Fruit fly (Drosophila melanogaster) whole organism, adult: ENCODE results near the gene nompC.

ENCODE experiments used
- CG12768 ChIP-seq: fragments of 200-800 bp; sonication (Bioruptor generic); optimal IDR thresholded peaks from 2 replicates; lab custom pipeline; 2017; ENCODE audit warnings: missing biosample characterization, missing genetic modification characterization, mild to moderate bottlenecking, moderate library complexity, missing genetic modification reagents
- CG14711 ChIP-seq: fragments of 200-800 bp; sonication (Bioruptor generic); optimal IDR thresholded peaks from 2 replicates; lab custom pipeline; 2018; ENCODE audit warnings: missing biosample characterization, mild to moderate bottlenecking, missing genetic modification characterization, moderate library complexity
- CG33017 ChIP-seq: fragments of 200-800 bp; sonication (Bioruptor generic); optimal IDR thresholded peaks from 2 replicates; lab custom pipeline; 2018; ENCODE audit warnings: missing biosample characterization, mild to moderate bottlenecking, missing genetic modification characterization, moderate library complexity
- CG5204 ChIP-seq: fragments of 200-800 bp; sonication (Bioruptor generic); optimal IDR thresholded peaks from 2 replicates; lab custom pipeline; 2016; ENCODE audit warnings: missing biosample characterization, missing genetic modification characterization
- CG7101 ChIP-seq: fragments of 200-800 bp; sonication (Bioruptor generic); optimal IDR thresholded peaks from 2 replicates; lab custom pipeline; 2018; ENCODE audit warnings: missing biosample characterization, mild to moderate bottlenecking, missing genetic modification characterization, moderate library complexity
- Hr96 ChIP-seq: fragments of 200-800 bp; sonication (Bioruptor generic); optimal IDR thresholded peaks from 2 replicates; lab custom pipeline; 2016; ENCODE audit warnings: missing biosample characterization, missing genetic modification characterization
- cic ChIP-seq: fragments of 200-800 bp; sonication (Bioruptor generic); optimal IDR thresholded peaks from 2 replicates; lab custom pipeline; 2017; ENCODE audit warnings: missing biosample characterization, mild to moderate bottlenecking, missing genetic modification characterization, moderate library complexity
- cnc ChIP-seq, 2 experiments: fragments of >200 bp; optimal IDR thresholded peaks; 2 replicates each; lab custom pipeline; 2017
- kay ChIP-seq: fragments of 200-800 bp; sonication (Bioruptor generic); peaks from one replicate; lab custom pipeline; 2016; ENCODE audit warnings: missing biosample characterization, missing genetic modification characterization, borderline replicate concordance
- ovo ChIP-seq: fragments of 200-800 bp; sonication (Bioruptor generic); optimal IDR thresholded peaks from 2 replicates; lab custom pipeline; 2016; ENCODE audit warnings: missing biosample characterization, missing genetic modification characterization
- tj ChIP-seq: fragments of 200-800 bp; sonication (Bioruptor generic); optimal IDR thresholded peaks from 3 replicates; lab custom pipeline; 2017; ENCODE audit warnings: missing biosample characterization, mild to moderate bottlenecking, missing genetic modification characterization, moderate library complexity

DNA sequence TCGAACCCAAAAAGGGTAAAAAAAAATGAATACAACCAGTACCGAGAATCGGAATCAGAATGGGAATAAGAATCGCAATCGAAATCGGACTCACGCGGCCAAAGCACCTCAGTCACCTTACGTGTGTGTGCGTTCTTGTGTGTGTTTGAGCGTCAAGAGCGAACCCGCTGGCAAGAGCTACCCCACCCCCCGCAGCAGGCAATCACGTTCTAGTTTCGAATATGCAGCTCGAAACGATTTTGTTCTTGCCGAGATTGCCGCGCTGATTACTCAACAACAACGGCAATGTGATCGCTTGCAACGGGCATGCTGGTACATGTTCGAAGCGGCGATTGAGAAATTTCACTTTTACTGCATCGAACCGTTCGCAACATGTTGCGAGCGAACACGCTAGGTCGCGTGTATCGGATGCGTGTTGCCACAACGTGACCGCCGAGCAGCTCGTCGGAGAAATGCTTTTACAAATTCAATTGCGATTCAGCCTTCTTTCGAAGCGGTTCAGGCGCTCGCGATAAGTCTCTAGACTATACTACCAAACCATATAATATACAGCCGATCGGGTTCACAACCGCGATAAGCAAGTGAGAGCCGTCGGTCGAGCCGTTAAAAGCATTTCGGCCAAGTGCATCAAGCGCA lies 40.6 kb upstream of the nompC start:
- peak; percentile 91 for TF ChIP-seq CG12768 (GFP tag; lab: Kevin White, UChicago)
- TF ChIP-seq tj (GFP tag; lab: Kevin White, UChicago): peak; percentile 93
- peak; percentile 22 for TF ChIP-seq Hr96 (GFP tag; lab: Kevin White, UChicago)
- TF ChIP-seq CG33017 (tag; lab: Kevin White, UChicago): no peak
- no peak for TF ChIP-seq CG5204 (GFP tag; lab: Kevin White, UChicago)
- peak; percentile 99 for TF ChIP-seq cic (GFP tag; lab: Kevin White, UChicago)
- TF ChIP-seq CG7101: no peak
- TF ChIP-seq CG14711 (tag; lab: Kevin White, UChicago): no peak
- peak; percentile 56 for TF ChIP-seq ovo
- peak; percentile 98 for TF ChIP-seq kay (GFP tag; lab: Kevin White, UChicago)
- no peak for TF ChIP-seq cnc (optimal IDR thresholded peaks at IDR 0.05; lab: Kevin White, UChicago)
